Worm (Caenorhabditis elegans) whole organism, young adult: ENCODE results near the gene F52G3.8.

Experiments used
- egl-44 ChIP-seq: fragments of 200-800 bp; sonication (Bioruptor generic); IDR thresholded peaks from 2 replicates; pipeline ENCODE4 v1.3.6; 2022; ENCODE audit warnings: missing genetic modification reagents, missing genetic modification characterization, missing compliant biosample characterization
- him-1 ChIP-seq: sonication (generic microtip); optimal IDR thresholded peaks from 2 replicates; lab custom pipeline; 2016; ENCODE audit warnings: missing genotype, missing genetic modification reagents, missing genetic modification characterization, missing compliant biosample characterization

- TF ChIP-seq him-1 (tag; lab: Kevin White, UChicago), result no peak
- TF ChIP-seq egl-44 (GFP tag; lab: Robert Waterston, UW), result no peak
These were observed 46.2 kb upstream of the F52G3.8 start for ce11 chrX:16998981-16999380.
